Fruit fly (Drosophila melanogaster) whole organism, embryonic: ENCODE results near the gene ari-1.

Source experiments
- CG12299 ChIP-seq: fragments of 200-800 bp; sonication (Bioruptor generic); optimal IDR thresholded peaks from 2 replicates; lab custom pipeline; 2018; ENCODE audit warnings: missing biosample characterization, mild to moderate bottlenecking, missing genetic modification characterization
- CG30431 ChIP-seq: fragments of 200-800 bp; sonication (Bioruptor generic); optimal IDR thresholded peaks from 2 replicates; lab custom pipeline; 2017; ENCODE audit warnings: missing biosample characterization, missing genetic modification characterization
- h ChIP-seq: fragments of >200 bp; optimal IDR thresholded peaks from 2 replicates; lab custom pipeline; 2017
- stc ChIP-seq: fragments of 200-800 bp; sonication (Bioruptor generic); IDR thresholded peaks from 2 replicates; pipeline ENCODE4 v1.3.6; 2022; ENCODE audit warnings: missing biosample characterization, missing genetic modification characterization

- no peak for TF ChIP-seq CG12299
- no peak for TF ChIP-seq stc
- TF ChIP-seq h (lab: Kevin White, UChicago), result no peak
- no peak for TF ChIP-seq CG30431
Observed at dm6 chrX:18100146-18100669, 37.4 kb downstream of the ari-1 start.
